Fruit fly (Drosophila melanogaster): ENCODE data around the gene mtSSB.
A peak's percentile ranks its signal among the peaks of the same experiment; 100 is the strongest.

Gene mtSSB

dm6 chr3R:16218251-16219030 is 13.4 kb upstream of the mtSSB start (continued):
- TF ChIP-seq ranshi (GFP tag; IDR thresholded peaks at IDR 0.05): no peak
- TF ChIP-seq chif (GFP tag; optimal IDR thresholded peaks at IDR 0.05): no peak
- TF ChIP-seq fd102C (GFP tag; optimal IDR thresholded peaks at IDR 0.05): no peak
- no peak for TF ChIP-seq Hr78 (GFP tag; optimal IDR thresholded peaks at IDR 0.05)
- no peak for TF ChIP-seq Six4 (GFP tag; optimal IDR thresholded peaks at IDR 0.05)
- no peak for TF ChIP-seq gt (GFP tag; IDR thresholded peaks at IDR 0.05)
- no peak for TF ChIP-seq CG10209 (GFP tag; optimal IDR thresholded peaks at IDR 0.05)
- TF ChIP-seq NFAT (GFP tag; IDR thresholded peaks at IDR 0.05): no peak
- TF ChIP-seq CG13424 (tag; optimal IDR thresholded peaks at IDR 0.05): no peak
- TF ChIP-seq CG1792 (GFP tag; optimal IDR thresholded peaks at IDR 0.05): no peak
- no peak for TF ChIP-seq Atf3 (GFP tag; optimal IDR thresholded peaks at IDR 0.05)
- TF ChIP-seq CG10431 (GFP tag; optimal IDR thresholded peaks at IDR 0.05): no peak
- 0 out of 3 replicates have a peak, but pooled peaks have one; percentile 18 for TF ChIP-seq zfh1 (GFP tag; IDR thresholded peaks at IDR 0.05)
- 0 out of 3 replicates have a peak, but pooled peaks have one; percentile 19 for TF ChIP-seq ci (GFP tag; IDR thresholded peaks at IDR 0.05)
- no peak for TF ChIP-seq CG15601 (tag; optimal IDR thresholded peaks at IDR 0.05)
- no peak for TF ChIP-seq lov (optimal IDR thresholded peaks at IDR 0.05)
- TF ChIP-seq lov (GFP tag; IDR thresholded peaks at IDR 0.05): no peak
- TF ChIP-seq CG7745 (tag; optimal IDR thresholded peaks at IDR 0.05): no peak
- TF ChIP-seq nom (GFP tag; optimal IDR thresholded peaks at IDR 0.05): no peak
- TF ChIP-seq CG31365 (tag; optimal IDR thresholded peaks at IDR 0.05): no peak
- no peak for TF ChIP-seq CG34224 (GFP tag; IDR thresholded peaks at IDR 0.05; ENCODE audit: partially characterized antibody)
- no peak for TF ChIP-seq Myb (GFP tag; optimal IDR thresholded peaks at IDR 0.05)
- no peak for TF ChIP-seq fru (optimal IDR thresholded peaks at IDR 0.05)
- TF ChIP-seq Bgb (GFP tag; IDR thresholded peaks at IDR 0.05; ENCODE audit: partially characterized antibody): no peak
- TF ChIP-seq Abd-B (GFP tag; optimal IDR thresholded peaks at IDR 0.05): no peak
- TF ChIP-seq tll (GFP tag; optimal IDR thresholded peaks at IDR 0.05): no peak
- TF ChIP-seq CG2129 (GFP tag; IDR thresholded peaks at IDR 0.05; ENCODE audit: partially characterized antibody): no peak
- TF ChIP-seq dmrt99B (tag; optimal IDR thresholded peaks at IDR 0.05): peak; percentile 5
- TF ChIP-seq HmgZ (tag; optimal IDR thresholded peaks at IDR 0.05): no peak
- no peak for TF ChIP-seq maf-S (GFP tag; optimal IDR thresholded peaks at IDR 0.05)
- TF ChIP-seq CG5953 (GFP tag; IDR thresholded peaks at IDR 0.05): no peak
- TF ChIP-seq Doc3 (GFP tag; IDR thresholded peaks at IDR 0.05; ENCODE audit: partially characterized antibody): 0 out of 3 replicates have a peak, but pooled peaks have one; percentile 30
- no peak for TF ChIP-seq CG15269 (tag; optimal IDR thresholded peaks at IDR 0.05)
- no peak for TF ChIP-seq ab (GFP tag; optimal IDR thresholded peaks at IDR 0.05)
- peak; percentile 29 for TF ChIP-seq CG12769 (tag; optimal IDR thresholded peaks at IDR 0.05)
- no peak for TF ChIP-seq rib (GFP tag; IDR thresholded peaks at IDR 0.05)
- no peak for TF ChIP-seq CG14965 (GFP tag; optimal IDR thresholded peaks at IDR 0.05; ENCODE audit: borderline replicate concordance)
- TF ChIP-seq lab (GFP tag; optimal IDR thresholded peaks at IDR 0.05): no peak
- TF ChIP-seq mld (GFP tag; IDR thresholded peaks at IDR 0.05; ENCODE audit: partially characterized antibody): no peak
- no peak for TF ChIP-seq tx (GFP tag; optimal IDR thresholded peaks at IDR 0.05)
- TF ChIP-seq CG11696 (GFP tag; IDR thresholded peaks at IDR 0.05): no peak
- no peak for TF ChIP-seq CG13894 (tag; optimal IDR thresholded peaks at IDR 0.05)
- TF ChIP-seq Med (GFP tag): peak; percentile 62
- TF ChIP-seq Elba2 (GFP tag; optimal IDR thresholded peaks at IDR 0.05): no peak
- no peak for TF ChIP-seq peb (GFP tag; IDR thresholded peaks at IDR 0.05)
- no peak; the same call in 2 of the 3 replicates for TF ChIP-seq CG14860 (GFP tag; IDR thresholded peaks at IDR 0.05; ENCODE audit: partially characterized antibody)
- TF ChIP-seq HLH4C (GFP tag; IDR thresholded peaks at IDR 0.05; ENCODE audit: partially characterized antibody): no peak
- TF ChIP-seq vfl (GFP tag; optimal IDR thresholded peaks at IDR 0.05): no peak
- TF ChIP-seq CkIIα-i1 (GFP tag; IDR thresholded peaks at IDR 0.05): no peak

All from whole organism, embryonic.